Worm (Caenorhabditis elegans) whole organism, late embryonic: Measurements from ENCODE around the gene Y41E3.19.
"Not testable (repeated sequence)": the region's sequence is repeated elsewhere in the genome, so short reads cannot be mapped to it uniquely, and the experiment has no call there.

Source experiments
- C08G9.2 ChIP-seq: sonication (generic microtip); optimal IDR thresholded peaks from 2 replicates; lab custom pipeline; 2016; ENCODE audit warnings: mild to moderate bottlenecking, missing genetic modification characterization, moderate library complexity, missing compliant biosample characterization
- F13H6.1 ChIP-seq: sonication (generic microtip); optimal IDR thresholded peaks from 2 replicates; lab custom pipeline; 2016; ENCODE audit warnings: missing genetic modification characterization, missing compliant biosample characterization
- ama-1 ChIP-seq: fragments of 150-350 bp; optimal IDR thresholded peaks from 2 replicates; lab custom pipeline; 2014
- ceh-9 ChIP-seq: sonication (generic microtip); optimal IDR thresholded peaks from 2 replicates; lab custom pipeline; 2016; ENCODE audit warnings: mild to moderate bottlenecking, missing genetic modification characterization, inconsistent platforms, missing compliant biosample characterization
- dmd-4 ChIP-seq: sonication (generic microtip); optimal IDR thresholded peaks from 2 replicates; lab custom pipeline; 2016; ENCODE audit warnings: borderline replicate concordance, missing genetic modification characterization, missing compliant biosample characterization
- elt-2 ChIP-seq: sonication (generic microtip); optimal IDR thresholded peaks from 2 replicates; lab custom pipeline; 2016; ENCODE audit warnings: missing genetic modification reagents, missing genetic modification characterization, missing compliant biosample characterization
- nhr-11 ChIP-seq: fragments of 150-350 bp; optimal IDR thresholded peaks from 2 replicates; lab custom pipeline; 2014; ENCODE audit warnings: missing biosample characterization, missing genetic modification characterization
- pros-1 ChIP-seq: fragments of 150-350 bp; optimal IDR thresholded peaks from 2 replicates; lab custom pipeline; 2014; ENCODE audit warnings: missing biosample characterization, missing genetic modification reagents, missing genetic modification characterization
- syd-9 ChIP-seq: sonication (generic microtip); optimal IDR thresholded peaks from 2 replicates; lab custom pipeline; 2016; ENCODE audit warnings: mild to moderate bottlenecking, missing genetic modification characterization, moderate library complexity, missing compliant biosample characterization
- unc-55 ChIP-seq: sonication (generic microtip); optimal IDR thresholded peaks from 2 replicates; lab custom pipeline; 2017; ENCODE audit warnings: missing biosample characterization, missing genetic modification reagents, missing genetic modification characterization
- ztf-16 ChIP-seq: sonication (generic microtip); optimal IDR thresholded peaks from 2 replicates; lab custom pipeline; 2017; ENCODE audit warnings: missing genetic modification characterization, missing compliant biosample characterization

ce11 chrIV:15006494-15006893 lies 49.4 kb upstream of the Y41E3.19 start, which contains the start of gene Y41E3.6:
- not testable (repeated sequence) for TF ChIP-seq ztf-16 (tag; lab: Kevin White, UChicago); pros-1 (tag; lab: Kevin White, UChicago); nhr-11 (tag; lab: Kevin White, UChicago); ama-1; ceh-9 (tag; lab: Kevin White, UChicago); unc-55; syd-9 (tag; lab: Kevin White, UChicago); F13H6.1 (tag; lab: Kevin White, UChicago); C08G9.2 (tag; lab: Kevin White, UChicago); dmd-4 (tag; lab: Kevin White, UChicago); elt-2 (tag; lab: Kevin White, UChicago)
